Worm (Caenorhabditis elegans) whole organism, L3 larva: ENCODE measurements around the gene tnt-3.
A peak's percentile ranks its signal among the peaks of the same experiment; 100 is the strongest.

Experiments used
- R02D3.7 ChIP-seq: fragments of 150-350 bp; optimal IDR thresholded peaks from 2 replicates; lab custom pipeline; 2014; ENCODE audit warnings: missing biosample characterization, missing genetic modification characterization
- ZK546.5 ChIP-seq: sonication (generic microtip); optimal IDR thresholded peaks from 2 replicates; lab custom pipeline; 2017; ENCODE audit warnings: missing biosample characterization, missing genetic modification characterization
- aly-2 ChIP-seq: fragments of 150-350 bp; optimal IDR thresholded peaks from 2 replicates; lab custom pipeline; 2014; ENCODE audit warnings: missing biosample characterization, missing genetic modification characterization
- ama-1 ChIP-seq: fragments of 150-350 bp; optimal IDR thresholded peaks from 2 replicates; lab custom pipeline; 2018
- ceh-16 ChIP-seq: sonication (generic microtip); optimal IDR thresholded peaks from 2 replicates; lab custom pipeline; 2017; ENCODE audit warnings: missing biosample characterization, missing genetic modification characterization
- ceh-28 ChIP-seq: fragments of 150-350 bp; optimal IDR thresholded peaks from 2 replicates; lab custom pipeline; 2014; ENCODE audit warnings: missing biosample characterization, missing genetic modification reagents, missing genetic modification characterization
- ceh-82 ChIP-seq: fragments of 150-350 bp; optimal IDR thresholded peaks from 2 replicates; lab custom pipeline; 2014; ENCODE audit warnings: missing biosample characterization, missing genetic modification characterization
- ceh-9 ChIP-seq: sonication (generic microtip); optimal IDR thresholded peaks from 2 replicates; lab custom pipeline; 2018; ENCODE audit warnings: missing biosample characterization, missing genetic modification characterization
- daf-12 ChIP-seq: fragments of 150-350 bp; optimal IDR thresholded peaks from 2 replicates; lab custom pipeline; 2014; ENCODE audit warnings: missing biosample characterization, missing genetic modification reagents, missing genetic modification characterization
- egl-27 ChIP-seq: sonication (generic microtip); optimal IDR thresholded peaks from 4 replicates; lab custom pipeline; 2017; ENCODE audit warnings: missing biosample characterization, missing genetic modification reagents, missing genetic modification characterization
- egl-5 ChIP-seq: fragments of 150-350 bp; optimal IDR thresholded peaks from 2 replicates; lab custom pipeline; 2017; ENCODE audit warnings: missing biosample characterization, missing genetic modification reagents, missing genetic modification characterization, inconsistent platforms
- elt-1 ChIP-seq: fragments of 150-350 bp; optimal IDR thresholded peaks from 2 replicates; lab custom pipeline; 2014; ENCODE audit warnings: missing biosample characterization, missing genetic modification characterization
- elt-2 ChIP-seq: sonication (generic microtip); optimal IDR thresholded peaks from 2 replicates; lab custom pipeline; 2016; ENCODE audit warnings: missing genetic modification reagents, mild to moderate bottlenecking, missing genetic modification characterization, missing compliant biosample characterization
- elt-3 ChIP-seq, 3 experiments: fragments of 150-350 bp in 1 of 3; sonication (generic microtip) in 2 of 3; optimal IDR thresholded peaks; 2 replicates in 2 of 3; 4 replicates in 1 of 3; lab custom pipeline; 2014 to 2017; ENCODE audit warnings: missing biosample characterization in 3 of 3, missing genetic modification characterization in 3 of 3
- eor-1 ChIP-seq, 2 experiments: fragments of 150-350 bp; optimal IDR thresholded peaks; 2 replicates each; lab custom pipeline; 2014 to 2018; ENCODE audit warnings: missing biosample characterization in 2 of 2, missing genetic modification characterization in 2 of 2
- fkh-10 ChIP-seq: sonication (generic microtip); optimal IDR thresholded peaks from 2 replicates; lab custom pipeline; 2017; ENCODE audit warnings: missing biosample characterization, missing genetic modification reagents, missing genetic modification characterization
- fkh-2 ChIP-seq: fragments of 150-350 bp; optimal IDR thresholded peaks from 2 replicates; lab custom pipeline; 2014; ENCODE audit warnings: missing biosample characterization, missing genetic modification reagents, missing genetic modification characterization
- hmg-11 ChIP-seq: sonication (generic microtip); optimal IDR thresholded peaks from 2 replicates; lab custom pipeline; 2016; ENCODE audit warnings: missing genetic modification characterization, missing compliant biosample characterization
- jun-1 ChIP-seq: fragments of 150-350 bp; optimal IDR thresholded peaks from 2 replicates; lab custom pipeline; 2014; ENCODE audit warnings: missing biosample characterization, missing genetic modification reagents, missing genetic modification characterization
- lin-15B ChIP-seq: fragments of 150-350 bp; optimal IDR thresholded peaks from 2 replicates; lab custom pipeline; 2014; ENCODE audit warnings: missing biosample characterization, missing genetic modification characterization
- lin-39 ChIP-seq: fragments of 150-350 bp; optimal IDR thresholded peaks from 2 replicates; lab custom pipeline; 2018; ENCODE audit warnings: missing biosample characterization, missing genetic modification reagents, missing genetic modification characterization
- lsy-12 ChIP-seq: sonication (generic microtip); optimal IDR thresholded peaks from 2 replicates; lab custom pipeline; 2016; ENCODE audit warnings: mild to moderate bottlenecking, missing genetic modification characterization, missing compliant biosample characterization
- mdl-1 ChIP-seq: fragments of 150-350 bp; optimal IDR thresholded peaks from 2 replicates; lab custom pipeline; 2014; ENCODE audit warnings: missing biosample characterization, missing genetic modification characterization
- mml-1 ChIP-seq: fragments of 150-350 bp; sonication (generic microtip); optimal IDR thresholded peaks from 3 replicates; lab custom pipeline; 2014; ENCODE audit warnings: missing biosample characterization, missing genetic modification characterization
- nfya-1 ChIP-seq: sonication (generic microtip); optimal IDR thresholded peaks from 2 replicates; lab custom pipeline; 2017; ENCODE audit warnings: missing genetic modification characterization, mild to moderate bottlenecking, missing compliant biosample characterization, antibody characterized with exemption, moderate library complexity; ENCODE audit not compliant: insufficient read depth
- nhr-12 ChIP-seq: fragments of 150-350 bp; optimal IDR thresholded peaks from 2 replicates; lab custom pipeline; 2014; ENCODE audit warnings: missing biosample characterization, missing genetic modification characterization
- nhr-23 ChIP-seq: fragments of 150-350 bp; optimal IDR thresholded peaks from 2 replicates; lab custom pipeline; 2014; ENCODE audit warnings: missing biosample characterization, missing genetic modification reagents, missing genetic modification characterization
- nhr-237 ChIP-seq: fragments of 150-350 bp; optimal IDR thresholded peaks from 2 replicates; lab custom pipeline; 2014; ENCODE audit warnings: missing biosample characterization, missing genetic modification characterization
- nhr-25 ChIP-seq: sonication (generic microtip); optimal IDR thresholded peaks from 2 replicates; lab custom pipeline; 2017; ENCODE audit warnings: missing biosample characterization, missing genetic modification characterization
- nhr-28 ChIP-seq: fragments of 150-350 bp; optimal IDR thresholded peaks from 2 replicates; lab custom pipeline; 2014; ENCODE audit warnings: missing biosample characterization, missing genetic modification characterization
- nhr-43 ChIP-seq: sonication (generic microtip); optimal IDR thresholded peaks from 2 replicates; lab custom pipeline; 2016; ENCODE audit warnings: mild to moderate bottlenecking, missing genetic modification characterization, missing compliant biosample characterization; ENCODE audit not compliant: poor library complexity, severe bottlenecking
- nhr-67 ChIP-seq: fragments of 150-350 bp; optimal IDR thresholded peaks from 2 replicates; lab custom pipeline; 2014; ENCODE audit warnings: missing biosample characterization, missing genetic modification characterization
- nhr-76 ChIP-seq: fragments of 150-350 bp; sonication (generic microtip); optimal IDR thresholded peaks from 5 replicates; lab custom pipeline; 2014; ENCODE audit warnings: missing biosample characterization, missing genetic modification characterization
- nhr-77 ChIP-seq: fragments of 150-350 bp; optimal IDR thresholded peaks from 2 replicates; lab custom pipeline; 2014; ENCODE audit warnings: missing biosample characterization, missing genetic modification characterization
- pha-4 ChIP-seq: fragments of 150-350 bp; optimal IDR thresholded peaks from 2 replicates; lab custom pipeline; 2014; ENCODE audit warnings: missing biosample characterization, missing genetic modification reagents, missing genetic modification characterization
- pqm-1 ChIP-seq: fragments of 150-350 bp; optimal IDR thresholded peaks from 2 replicates; lab custom pipeline; 2017; ENCODE audit warnings: missing biosample characterization, missing genetic modification characterization, inconsistent platforms
- sea-2 ChIP-seq: fragments of 150-350 bp; sonication (generic microtip); optimal IDR thresholded peaks from 4 replicates; lab custom pipeline; 2014; ENCODE audit warnings: missing biosample characterization, missing genetic modification reagents, missing genetic modification characterization
- skn-1 ChIP-seq: fragments of 150-350 bp; optimal IDR thresholded peaks from 2 replicates; lab custom pipeline; 2014; ENCODE audit warnings: missing biosample characterization, missing genetic modification characterization
- snpc-4 ChIP-seq: fragments of 150-350 bp; optimal IDR thresholded peaks from 2 replicates; lab custom pipeline; 2014; ENCODE audit warnings: missing biosample characterization, missing genetic modification characterization
- tbx-2 ChIP-seq: sonication (generic microtip); optimal IDR thresholded peaks from 2 replicates; lab custom pipeline; 2016; ENCODE audit warnings: mild to moderate bottlenecking, missing genetic modification characterization, missing compliant biosample characterization
- unc-39 ChIP-seq: sonication (generic microtip); optimal IDR thresholded peaks from 4 replicates; lab custom pipeline; 2017; ENCODE audit warnings: missing biosample characterization, missing genetic modification characterization
- unc-62 ChIP-seq: fragments of 150-350 bp; sonication (generic microtip); optimal IDR thresholded peaks from 4 replicates; lab custom pipeline; 2014; ENCODE audit warnings: missing biosample characterization, missing genetic modification reagents, missing genetic modification characterization
- zag-1 ChIP-seq: fragments of 150-350 bp; optimal IDR thresholded peaks from 2 replicates; lab custom pipeline; 2014; ENCODE audit warnings: missing biosample characterization, missing genetic modification characterization
- ztf-11 ChIP-seq: fragments of 150-350 bp; optimal IDR thresholded peaks from 2 replicates; lab custom pipeline; 2014; ENCODE audit warnings: missing biosample characterization, missing genetic modification characterization
- ztf-4 ChIP-seq: fragments of 150-350 bp; optimal IDR thresholded peaks from 2 replicates; lab custom pipeline; 2014; ENCODE audit warnings: missing biosample characterization, missing genetic modification characterization

The tnt-3 gene

DNA sequence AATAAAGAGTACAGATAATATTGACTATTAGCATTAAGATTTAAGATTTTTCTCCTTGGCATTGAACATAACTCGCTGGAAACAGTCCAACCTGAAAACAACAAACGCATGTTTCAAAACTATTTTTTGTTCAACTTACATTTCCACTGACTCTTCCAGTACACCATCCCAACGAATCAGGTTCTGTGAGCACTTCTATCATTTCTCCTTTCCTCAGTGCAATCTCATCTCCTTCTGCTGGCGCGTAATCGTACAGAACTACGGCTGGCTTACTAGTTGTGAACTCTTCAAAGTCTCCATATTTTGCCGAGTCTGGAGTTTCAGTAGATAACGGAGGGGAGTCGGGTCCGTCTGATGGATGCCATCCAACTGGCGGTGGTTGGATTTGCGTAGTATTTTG, 44.3 kb upstream of the tnt-3 start:
- peak; percentile 48 for TF ChIP-seq nhr-43 (tag; lab: Kevin White, UChicago)
- peak; percentile 29 for TF ChIP-seq nhr-25 (tag; lab: Kevin White, UChicago)
- no peak for TF ChIP-seq skn-1
- no peak for TF ChIP-seq ZK546.5 (tag; lab: Kevin White, UChicago)
- no peak for TF ChIP-seq hmg-11
- TF ChIP-seq ceh-16: no peak
- no peak for TF ChIP-seq pqm-1 (tag; lab: Kevin White, UChicago)
- peak; percentile 82 for TF ChIP-seq ama-1
- TF ChIP-seq fkh-2 (tag; lab: Kevin White, UChicago): no peak
- no peak for TF ChIP-seq eor-1 (tag; optimal IDR thresholded peaks at IDR 0.05; lab: Kevin White, UChicago)
- no peak for TF ChIP-seq ceh-9 (tag; lab: Kevin White, UChicago)
- no peak for TF ChIP-seq fkh-10 (GFP tag; lab: Kevin White, UChicago)
- TF ChIP-seq ztf-11: no peak
- TF ChIP-seq nhr-77 (tag; lab: Kevin White, UChicago): no peak
- TF ChIP-seq sea-2 (GFP tag; lab: Kevin White, UChicago): no peak

DNA sequence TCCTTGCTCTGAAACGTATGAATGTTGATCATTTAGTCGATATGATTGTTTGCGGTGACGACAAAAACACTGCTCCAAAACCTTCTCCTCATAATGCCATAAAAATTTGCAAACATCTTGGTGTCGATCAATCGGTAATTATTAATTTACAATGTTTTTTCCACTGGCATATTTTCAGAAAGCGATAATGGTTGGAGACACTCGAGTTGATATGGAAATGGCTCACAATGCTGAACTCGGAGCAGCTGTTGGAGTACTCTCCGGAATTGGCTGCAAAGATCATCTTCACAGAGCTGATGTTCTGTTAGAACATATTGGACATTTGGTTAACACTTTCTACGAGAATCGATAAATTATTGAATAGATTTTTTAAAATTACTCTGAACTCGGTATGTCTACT, 43.6 kb upstream of the tnt-3 start:
- TF ChIP-seq mml-1 (tag; lab: Kevin White, UChicago): no peak

DNA sequence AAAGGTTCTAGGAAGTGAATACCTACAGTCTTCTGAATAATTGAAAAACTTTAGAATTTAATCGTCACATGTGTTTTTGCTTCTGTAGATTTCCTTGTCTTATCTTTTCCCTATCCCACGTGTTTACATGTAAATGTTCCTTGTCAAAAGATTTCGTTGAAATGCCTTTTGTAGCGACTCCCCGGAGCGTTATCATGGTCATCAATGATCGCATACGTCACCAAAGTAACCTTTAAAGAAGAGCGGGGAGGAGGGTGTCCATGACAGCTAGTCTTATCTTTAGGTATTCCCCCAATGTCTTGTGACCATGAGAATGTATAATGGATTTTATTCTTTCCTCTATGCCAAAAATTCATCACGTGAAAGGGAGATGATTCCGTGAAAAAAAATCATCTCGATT, 42.0 kb upstream of the tnt-3 start:
- TF ChIP-seq tbx-2 (tag; lab: Kevin White, UChicago) (no peak), ceh-28 (tag; lab: Kevin White, UChicago) (peak; percentile 80), elt-1 (tag; lab: Kevin White, UChicago) (no peak), sea-2 (GFP tag; lab: Kevin White, UChicago) (no peak), nhr-67 (tag; lab: Kevin White, UChicago) (no peak), pqm-1 (tag; lab: Kevin White, UChicago) (no peak), zag-1 (no peak), ama-1 (no peak), nhr-25 (tag; lab: Kevin White, UChicago) (peak; percentile 82), hmg-11 (no peak), ceh-9 (tag; lab: Kevin White, UChicago) (no peak), jun-1 (tag; lab: Kevin White, UChicago) (peak; percentile 76), R02D3.7 (tag; lab: Kevin White, UChicago) (no peak), lin-15B (tag; lab: Kevin White, UChicago) (no peak), egl-27 (tag; lab: Kevin White, UChicago) (no peak), elt-3 (tag; optimal IDR thresholded peaks at IDR 0.05; lab: Kevin White, UChicago) (peak in 2 of 3 experiments; percentile 74 to 93), ZK546.5 (tag; lab: Kevin White, UChicago) (no peak), ztf-4 (tag; lab: Kevin White, UChicago) (no peak), aly-2 (tag; lab: Kevin White, UChicago) (no peak), nhr-12 (tag; lab: Kevin White, UChicago) (no peak), nhr-77 (tag; lab: Kevin White, UChicago) (no peak), nhr-28 (tag; lab: Kevin White, UChicago) (no peak), mdl-1 (tag; lab: Kevin White, UChicago) (no peak), unc-62 (GFP tag; lab: Kevin White, UChicago) (peak; percentile 57), ceh-82 (tag; lab: Kevin White, UChicago) (no peak), lin-39 (no peak), lsy-12 (tag; lab: Kevin White, UChicago) (no peak), nhr-76 (tag; lab: Kevin White, UChicago) (no peak), elt-2 (peak; percentile 73), ceh-16 (no peak), nhr-23 (peak; percentile 88), snpc-4 (tag; lab: Kevin White, UChicago) (no peak), mml-1 (tag; lab: Kevin White, UChicago) (no peak), pha-4 (peak; percentile 18), unc-39 (no peak), nhr-237 (tag; lab: Kevin White, UChicago) (no peak), ztf-11 (no peak), nhr-43 (tag; lab: Kevin White, UChicago) (peak; percentile 73), skn-1 (no peak), fkh-10 (GFP tag; lab: Kevin White, UChicago) (no peak), egl-5 (tag; lab: Kevin White, UChicago) (no peak), daf-12 (tag; lab: Kevin White, UChicago) (no peak), nfya-1 (peak; percentile 17)
